Worm (Caenorhabditis elegans) whole organism, L2 larva: ENCODE data around the gene cyb-2.1.

ENCODE experiments used
- C34F6.9 ChIP-seq: fragments of 150-350 bp; optimal IDR thresholded peaks from 2 replicates; lab custom pipeline; 2014; ENCODE audit warnings: missing biosample characterization, missing genetic modification characterization
- F13H6.1 ChIP-seq: sonication (generic microtip); optimal IDR thresholded peaks from 2 replicates; lab custom pipeline; 2016; ENCODE audit warnings: missing genetic modification characterization, missing compliant biosample characterization
- R02D3.7 ChIP-seq: fragments of 150-350 bp; optimal IDR thresholded peaks from 2 replicates; lab custom pipeline; 2014; ENCODE audit warnings: missing biosample characterization, missing genetic modification characterization
- Y55F3AM.14 ChIP-seq: fragments of 200-800 bp; sonication (Bioruptor generic); optimal IDR thresholded peaks from 2 replicates; lab custom pipeline; 2018; ENCODE audit warnings: mild to moderate bottlenecking, missing genetic modification characterization, missing compliant biosample characterization
- ZK546.5 ChIP-seq: sonication (generic microtip); optimal IDR thresholded peaks from 2 replicates; lab custom pipeline; 2017; ENCODE audit warnings: missing biosample characterization, missing genetic modification characterization
- alr-1 ChIP-seq: fragments of 150-350 bp; optimal IDR thresholded peaks from 2 replicates; lab custom pipeline; 2014; ENCODE audit warnings: missing biosample characterization, missing genetic modification characterization
- aly-2 ChIP-seq: fragments of 150-350 bp; optimal IDR thresholded peaks from 2 replicates; lab custom pipeline; 2014; ENCODE audit warnings: missing biosample characterization, missing genetic modification characterization
- ama-1 ChIP-seq: fragments of 150-350 bp; optimal IDR thresholded peaks from 2 replicates; lab custom pipeline; 2018; ENCODE audit warnings: inconsistent platforms
- blmp-1 ChIP-seq: sonication (generic microtip); optimal IDR thresholded peaks from 2 replicates; lab custom pipeline; 2017; ENCODE audit warnings: missing genetic modification characterization, mild to moderate bottlenecking, missing compliant biosample characterization, antibody characterized with exemption, moderate library complexity; ENCODE audit not compliant: insufficient read depth
- ceh-16 ChIP-seq: fragments of 150-350 bp; optimal IDR thresholded peaks from 2 replicates; lab custom pipeline; 2014; ENCODE audit warnings: missing biosample characterization, missing genetic modification characterization
- ceh-82 ChIP-seq: fragments of 150-350 bp; optimal IDR thresholded peaks from 2 replicates; lab custom pipeline; 2014; ENCODE audit warnings: missing biosample characterization, missing genetic modification characterization
- crh-2 ChIP-seq: sonication (generic microtip); optimal IDR thresholded peaks from 2 replicates; lab custom pipeline; 2017; ENCODE audit warnings: missing biosample characterization, missing genetic modification characterization
- dmd-4 ChIP-seq: sonication (generic microtip); optimal IDR thresholded peaks from 2 replicates; lab custom pipeline; 2017; ENCODE audit warnings: missing biosample characterization, missing genetic modification characterization
- egl-27 ChIP-seq: sonication (generic microtip); optimal IDR thresholded peaks from 3 replicates; lab custom pipeline; 2017; ENCODE audit warnings: missing biosample characterization, missing genetic modification reagents, missing genetic modification characterization
- elt-1 ChIP-seq: fragments of 150-350 bp; optimal IDR thresholded peaks from 2 replicates; lab custom pipeline; 2014; ENCODE audit warnings: missing biosample characterization, missing genetic modification characterization
- elt-3 ChIP-seq: sonication (generic microtip); optimal IDR thresholded peaks from 2 replicates; lab custom pipeline; 2017; ENCODE audit warnings: missing biosample characterization, missing genetic modification characterization
- fos-1 ChIP-seq: fragments of 150-350 bp; optimal IDR thresholded peaks from 2 replicates; lab custom pipeline; 2014; ENCODE audit warnings: missing biosample characterization, missing genetic modification characterization
- gmeb-1 ChIP-seq: fragments of 150-350 bp; optimal IDR thresholded peaks from 2 replicates; lab custom pipeline; 2014; ENCODE audit warnings: missing biosample characterization, missing genetic modification characterization
- lin-11 ChIP-seq: fragments of 150-350 bp; sonication (generic microtip); optimal IDR thresholded peaks from 2 replicates; lab custom pipeline; 2014; ENCODE audit warnings: missing biosample characterization, missing genetic modification characterization, inconsistent platforms, mixed read lengths
- lin-13 ChIP-seq: fragments of 150-350 bp; optimal IDR thresholded peaks from 2 replicates; lab custom pipeline; 2014; ENCODE audit warnings: missing biosample characterization, missing genetic modification reagents, missing genetic modification characterization
- lin-39 ChIP-seq: fragments of 150-350 bp; optimal IDR thresholded peaks from 2 replicates; lab custom pipeline; 2014; ENCODE audit warnings: missing biosample characterization, missing genetic modification reagents, missing genetic modification characterization
- lsy-2 ChIP-seq, 2 experiments: fragments of 150-350 bp in 1 of 2; sonication (generic microtip) in 1 of 2; optimal IDR thresholded peaks; 2 replicates each; lab custom pipeline; 2014 to 2017; ENCODE audit warnings: missing biosample characterization in 2 of 2, missing genetic modification characterization in 2 of 2
- mab-5 ChIP-seq: fragments of 150-350 bp; optimal IDR thresholded peaks from 2 replicates; lab custom pipeline; 2014; ENCODE audit warnings: missing biosample characterization, missing genetic modification characterization
- mbf-1 ChIP-seq: sonication (generic microtip); optimal IDR thresholded peaks from 2 replicates; lab custom pipeline; 2017; ENCODE audit warnings: missing biosample characterization, missing genetic modification characterization
- mdl-1 ChIP-seq, 2 experiments: fragments of 150-350 bp in 1 of 2; sonication (generic microtip) in 1 of 2; optimal IDR thresholded peaks; 2 replicates each; lab custom pipeline; 2017; ENCODE audit warnings: missing biosample characterization in 2 of 2, missing genetic modification characterization in 2 of 2
- nhr-10 ChIP-seq: sonication (generic microtip); optimal IDR thresholded peaks from 2 replicates; lab custom pipeline; 2017; ENCODE audit warnings: missing biosample characterization, missing genetic modification characterization
- nhr-11 ChIP-seq: fragments of 150-350 bp; optimal IDR thresholded peaks from 2 replicates; lab custom pipeline; 2014; ENCODE audit warnings: missing biosample characterization, missing genetic modification characterization
- nhr-12 ChIP-seq: fragments of 150-350 bp; optimal IDR thresholded peaks from 2 replicates; lab custom pipeline; 2014; ENCODE audit warnings: missing biosample characterization, missing genetic modification characterization
- nhr-129 ChIP-seq: fragments of 150-350 bp; optimal IDR thresholded peaks from 2 replicates; lab custom pipeline; 2014; ENCODE audit warnings: missing biosample characterization, missing genetic modification characterization
- nhr-21 ChIP-seq: fragments of 150-350 bp; optimal IDR thresholded peaks from 2 replicates; lab custom pipeline; 2014; ENCODE audit warnings: missing biosample characterization, missing genetic modification characterization
- nhr-23 ChIP-seq: fragments of 150-350 bp; optimal IDR thresholded peaks from 2 replicates; lab custom pipeline; 2014; ENCODE audit warnings: missing biosample characterization, missing genetic modification reagents, missing genetic modification characterization
- nhr-237 ChIP-seq: fragments of 150-350 bp; optimal IDR thresholded peaks from 2 replicates; lab custom pipeline; 2014; ENCODE audit warnings: missing biosample characterization, missing genetic modification characterization
- nhr-25 ChIP-seq: fragments of 150-350 bp; sonication (generic microtip); optimal IDR thresholded peaks from 3 replicates; lab custom pipeline; 2014; ENCODE audit warnings: missing biosample characterization, missing genetic modification characterization
- nhr-6 ChIP-seq: fragments of 150-350 bp; optimal IDR thresholded peaks from 2 replicates; lab custom pipeline; 2014; ENCODE audit warnings: missing biosample characterization, missing genetic modification characterization
- nhr-77 ChIP-seq: fragments of 150-350 bp; optimal IDR thresholded peaks from 2 replicates; lab custom pipeline; 2014; ENCODE audit warnings: missing biosample characterization, missing genetic modification characterization
- peb-1 ChIP-seq: fragments of 150-350 bp; optimal IDR thresholded peaks from 2 replicates; lab custom pipeline; 2014; ENCODE audit warnings: missing biosample characterization, missing genetic modification characterization
- sem-4 ChIP-seq: fragments of 150-350 bp; optimal IDR thresholded peaks from 2 replicates; lab custom pipeline; 2014; ENCODE audit warnings: missing biosample characterization, missing genetic modification reagents, missing genetic modification characterization
- skn-1 ChIP-seq: sonication (generic microtip); optimal IDR thresholded peaks from 2 replicates; lab custom pipeline; 2017; ENCODE audit warnings: missing biosample characterization, missing genetic modification characterization
- sma-3 ChIP-seq: sonication (generic microtip); optimal IDR thresholded peaks from 2 replicates; lab custom pipeline; 2016; ENCODE audit warnings: missing genetic modification reagents, missing genetic modification characterization, missing compliant biosample characterization
- sma-9 ChIP-seq, 2 experiments: fragments of 150-350 bp in 1 of 2; sonication (generic microtip) in 1 of 2; optimal IDR thresholded peaks; 2 replicates each; lab custom pipeline; 2014 to 2016; ENCODE audit warnings: missing genetic modification characterization in 2 of 2, mild to moderate bottlenecking in 1 of 2, missing biosample characterization in 1 of 2, missing compliant biosample characterization in 1 of 2, missing genetic modification reagents in 1 of 2, moderate library complexity in 1 of 2
- snpc-4 ChIP-seq: fragments of 150-350 bp; optimal IDR thresholded peaks from 2 replicates; lab custom pipeline; 2014; ENCODE audit warnings: missing biosample characterization, missing genetic modification characterization
- unc-39 ChIP-seq: fragments of 150-350 bp; optimal IDR thresholded peaks from 2 replicates; lab custom pipeline; 2014; ENCODE audit warnings: missing biosample characterization, missing genetic modification characterization
- unc-55 ChIP-seq: fragments of 150-350 bp; sonication (generic microtip); optimal IDR thresholded peaks from 3 replicates; lab custom pipeline; 2014; ENCODE audit warnings: missing biosample characterization, missing genetic modification reagents, missing genetic modification characterization
- unc-62 ChIP-seq: fragments of 150-350 bp; optimal IDR thresholded peaks from 2 replicates; lab custom pipeline; 2014; ENCODE audit warnings: missing biosample characterization, missing genetic modification reagents, missing genetic modification characterization
- zag-1 ChIP-seq: fragments of 150-350 bp; optimal IDR thresholded peaks from 2 replicates; lab custom pipeline; 2014; ENCODE audit warnings: missing biosample characterization, missing genetic modification characterization
- ztf-1 ChIP-seq: fragments of 200-800 bp; sonication (Bioruptor generic); conservative IDR thresholded peaks from 2 replicates; pipeline ENCODE4 v1.3.6; 2022; ENCODE audit warnings: missing genetic modification characterization, missing compliant biosample characterization
- ztf-11 ChIP-seq: sonication (generic microtip); optimal IDR thresholded peaks from 2 replicates; lab custom pipeline; 2017; ENCODE audit warnings: missing biosample characterization, missing genetic modification characterization
- ztf-4 ChIP-seq: fragments of 150-350 bp; optimal IDR thresholded peaks from 2 replicates; lab custom pipeline; 2014; ENCODE audit warnings: missing biosample characterization, missing genetic modification characterization

cyb-2.1 gene

ce11 chrIV:10971636-10972199 lies 14.1 kb upstream of the cyb-2.1 start (continued):
- TF ChIP-seq fos-1 = peak; percentile 29
- TF ChIP-seq unc-39 (tag; lab: Kevin White, UChicago) = no peak
- TF ChIP-seq nhr-10 (tag; lab: Kevin White, UChicago) = no peak
- no peak for TF ChIP-seq elt-3 (tag; lab: Kevin White, UChicago)
- no peak for TF ChIP-seq nhr-12 (tag; lab: Kevin White, UChicago)
- no peak for TF ChIP-seq lin-11 (tag; lab: Kevin White, UChicago)
- no peak for TF ChIP-seq unc-55 (GFP tag; lab: Kevin White, UChicago)
- TF ChIP-seq C34F6.9 (tag; lab: Kevin White, UChicago) = no peak
- peak; percentile 47 for TF ChIP-seq blmp-1 (tag; lab: Kevin White, UChicago)
- peak; percentile 78 for TF ChIP-seq nhr-25 (tag; lab: Kevin White, UChicago)
- TF ChIP-seq ztf-1 = no peak
- TF ChIP-seq Y55F3AM.14 (GFP tag; lab: Kevin White, UChicago) = no peak
- no peak for TF ChIP-seq alr-1 (tag; lab: Kevin White, UChicago)
- TF ChIP-seq lsy-2 (tag; optimal IDR thresholded peaks at IDR 0.05; lab: Kevin White, UChicago) = peak in 1 of 2 experiments; percentile 4
- no peak for TF ChIP-seq peb-1 (tag; lab: Kevin White, UChicago)
- TF ChIP-seq egl-27 (tag; lab: Kevin White, UChicago) = peak; percentile 27
- TF ChIP-seq elt-1 (tag; lab: Kevin White, UChicago) = no peak
- peak; percentile 25 for TF ChIP-seq ceh-16 (tag; lab: Kevin White, UChicago)

ce11 chrIV:10975968-10976367 lies 9.8 kb upstream of the cyb-2.1 start:
- TF ChIP-seq ztf-11 (no peak), sma-9 (GFP tag; optimal IDR thresholded peaks at IDR 0.05; lab: Kevin White, UChicago) (peak; percentile 88), sma-9 (tag; optimal IDR thresholded peaks at IDR 0.05; lab: Kevin White, UChicago) (no peak), Y55F3AM.14 (GFP tag; lab: Kevin White, UChicago) (peak; percentile 35), lin-39 (no peak), nhr-129 (tag; lab: Kevin White, UChicago) (peak; percentile 50), blmp-1 (tag; lab: Kevin White, UChicago) (peak; percentile 85), elt-3 (tag; lab: Kevin White, UChicago) (no peak), nhr-11 (no peak), sem-4 (tag; lab: Kevin White, UChicago) (no peak), lin-13 (GFP tag; lab: Kevin White, UChicago) (no peak), R02D3.7 (no peak), gmeb-1 (tag; lab: Kevin White, UChicago) (peak; percentile 33), ceh-16 (tag; lab: Kevin White, UChicago) (no peak), lin-11 (tag; lab: Kevin White, UChicago) (no peak), alr-1 (tag; lab: Kevin White, UChicago) (no peak), F13H6.1 (peak; percentile 21), nhr-77 (tag; lab: Kevin White, UChicago) (no peak), dmd-4 (no peak), nhr-237 (tag; lab: Kevin White, UChicago) (no peak), nhr-25 (tag; lab: Kevin White, UChicago) (peak; percentile 87), nhr-6 (tag; lab: Kevin White, UChicago) (peak; percentile 59), ceh-82 (tag; lab: Kevin White, UChicago) (no peak), mdl-1 (tag; optimal IDR thresholded peaks at IDR 0.05; lab: Kevin White, UChicago) (peak in 1 of 2 experiments; percentile 14), nhr-21 (tag; lab: Kevin White, UChicago) (peak; percentile 75), crh-2 (tag; lab: Kevin White, UChicago) (peak; percentile 48), unc-55 (GFP tag; lab: Kevin White, UChicago) (no peak), ama-1 (lab: Kevin White, UChicago) (no peak), C34F6.9 (tag; lab: Kevin White, UChicago) (no peak), unc-62 (GFP tag; lab: Kevin White, UChicago) (no peak), nhr-23 (no peak), unc-39 (tag; lab: Kevin White, UChicago) (no peak), nhr-10 (tag; lab: Kevin White, UChicago) (no peak), skn-1 (tag; lab: Kevin White, UChicago) (no peak), mbf-1 (tag; lab: Kevin White, UChicago) (no peak), ztf-1 (no peak), zag-1 (tag; lab: Kevin White, UChicago) (no peak), elt-1 (tag; lab: Kevin White, UChicago) (no peak), ZK546.5 (tag; lab: Kevin White, UChicago) (no peak), aly-2 (tag; lab: Kevin White, UChicago) (no peak), peb-1 (tag; lab: Kevin White, UChicago) (no peak), mab-5 (tag; lab: Kevin White, UChicago) (no peak), nhr-12 (tag; lab: Kevin White, UChicago) (no peak), ztf-4 (tag; lab: Kevin White, UChicago) (no peak), snpc-4 (no peak), sma-3 (GFP tag; lab: Kevin White, UChicago) (peak; percentile 91), fos-1 (peak; percentile 54), lsy-2 (tag; optimal IDR thresholded peaks at IDR 0.05; lab: Kevin White, UChicago) (peak in 1 of 2 experiments; percentile 50), egl-27 (tag; lab: Kevin White, UChicago) (peak; percentile 46)
